Worm (Caenorhabditis elegans) whole organism, early embryonic: ENCODE results near the gene F07A11.4.
A peak's percentile ranks its signal among the peaks of the same experiment; 100 is the strongest.
"Not testable (repeated sequence)": the region's sequence is repeated elsewhere in the genome, so short reads cannot be mapped to it uniquely, and the experiment has no call there.

Experiments used
- B0310.2 ChIP-seq: sonication (generic microtip); optimal IDR thresholded peaks from 2 replicates; lab custom pipeline; 2016; ENCODE audit warnings: mild to moderate bottlenecking, missing genetic modification characterization, missing compliant biosample characterization
- F13C5.2 ChIP-seq: sonication (generic microtip); optimal IDR thresholded peaks from 2 replicates; lab custom pipeline; 2017; ENCODE audit warnings: mild to moderate bottlenecking, missing genetic modification characterization, inconsistent platforms, missing compliant biosample characterization
- aly-1 ChIP-seq: sonication (generic microtip); optimal IDR thresholded peaks from 2 replicates; lab custom pipeline; 2016; ENCODE audit warnings: missing genetic modification characterization, missing compliant biosample characterization
- ama-1 ChIP-seq: fragments of 150-350 bp; optimal IDR thresholded peaks from 2 replicates; lab custom pipeline; 2014
- ceh-13 ChIP-seq: fragments of 200-800 bp; sonication (Bioruptor generic); optimal IDR thresholded peaks from 2 replicates; lab custom pipeline; 2018; ENCODE audit warnings: mild to moderate bottlenecking, missing genetic modification characterization, missing compliant biosample characterization
- ceh-36 ChIP-seq: sonication (generic microtip); optimal IDR thresholded peaks from 2 replicates; lab custom pipeline; 2016; ENCODE audit warnings: missing genetic modification characterization, inconsistent platforms, missing compliant biosample characterization
- ets-7 ChIP-seq: sonication (generic microtip); optimal IDR thresholded peaks from 2 replicates; lab custom pipeline; 2016; ENCODE audit warnings: missing genotype, missing genetic modification characterization, missing compliant biosample characterization
- flt-1 ChIP-seq: fragments of 200-800 bp; sonication (Bioruptor generic); IDR thresholded peaks from 2 replicates; pipeline ENCODE4 v1.3.6; 2022; ENCODE audit warnings: missing genetic modification characterization, missing compliant biosample characterization
- hmbx-1 ChIP-seq: sonication (generic microtip); optimal IDR thresholded peaks from 2 replicates; lab custom pipeline; 2016; ENCODE audit warnings: mild to moderate bottlenecking, missing genetic modification characterization, missing compliant biosample characterization
- hmg-4 ChIP-seq: fragments of 200-800 bp; sonication (Bioruptor generic); optimal IDR thresholded peaks from 2 replicates; lab custom pipeline; 2018; ENCODE audit warnings: mild to moderate bottlenecking, missing genetic modification characterization, missing compliant biosample characterization
- hnd-1 ChIP-seq: sonication (generic microtip); optimal IDR thresholded peaks from 2 replicates; lab custom pipeline; 2016; ENCODE audit warnings: missing genetic modification characterization, missing compliant biosample characterization
- pes-1 ChIP-seq: fragments of 200-800 bp; sonication (Bioruptor generic); IDR thresholded peaks from 2 replicates; pipeline ENCODE4 v1.3.6; 2022; ENCODE audit warnings: missing genetic modification reagents, missing genetic modification characterization, missing compliant biosample characterization
- scrt-1 ChIP-seq: fragments of 200-800 bp; sonication (Bioruptor generic); IDR thresholded peaks from 2 replicates; pipeline ENCODE4 v1.3.6; 2022; ENCODE audit warnings: missing genetic modification characterization, missing compliant biosample characterization
- sea-1 ChIP-seq: fragments of 200-800 bp; sonication (Bioruptor generic); conservative IDR thresholded peaks from 2 replicates; pipeline ENCODE4 v1.3.6; 2022; ENCODE audit warnings: missing genetic modification characterization, missing compliant biosample characterization
- tbx-11 ChIP-seq: fragments of 200-800 bp; sonication (Bioruptor generic); IDR thresholded peaks from 2 replicates; pipeline ENCODE4 v1.3.6; 2022; ENCODE audit warnings: missing genetic modification characterization, missing compliant biosample characterization
- tbx-37 ChIP-seq: fragments of 200-800 bp; sonication (Bioruptor generic); conservative IDR thresholded peaks from 2 replicates; pipeline ENCODE4 v1.3.6; 2022; ENCODE audit warnings: missing genetic modification reagents, missing genetic modification characterization, missing compliant biosample characterization
- tra-4 ChIP-seq: sonication (generic microtip); optimal IDR thresholded peaks from 2 replicates; lab custom pipeline; 2017; ENCODE audit warnings: missing genetic modification characterization, missing compliant biosample characterization

Gene F07A11.4

ce11 chrII:11600711-11601110 is at the start of gene F07A11.4:
Gene F07A11.4 (plus strand): TSS chrII:11601011.
- TF ChIP-seq B0310.2 (tag; lab: Kevin White, UChicago) (no peak), hnd-1 (tag; lab: Kevin White, UChicago) (no peak), sea-1 (GFP tag; lab: Robert Waterston, UW) (no peak), aly-1 (tag; lab: Kevin White, UChicago) (no peak), scrt-1 (GFP tag; lab: Robert Waterston, UW) (no peak), ets-7 (no peak), ama-1 (lab: Kevin White, UChicago) (no peak), F13C5.2 (no peak), hmbx-1 (tag; lab: Kevin White, UChicago) (no peak), tra-4 (tag; lab: Kevin White, UChicago) (no peak), pes-1 (GFP tag; lab: Robert Waterston, UW) (no peak), tbx-37 (GFP tag; lab: Robert Waterston, UW) (no peak), ceh-13 (GFP tag; lab: Kevin White, UChicago) (no peak), ceh-36 (no peak), hmg-4 (no peak), tbx-11 (no peak), flt-1 (GFP tag; lab: Robert Waterston, UW) (no peak)

- TF ChIP-seq hmg-4; ets-7; aly-1 (tag; lab: Kevin White, UChicago): not testable (repeated sequence)
Observed at ce11 chrII:11551981-11552380, 48.8 kb upstream of the F07A11.4 start, which contains the start of gene dhgd-1. Gene dhgd-1 (minus strand): TSS chrII:11552081.

ce11 chrII:11555634-11556033 is 45.2 kb upstream of the F07A11.4 start, which contains the start of gene F54D5.24:
Gene F54D5.24 (plus strand): TSS chrII:11555949.
- no peak for TF ChIP-seq tbx-37 (GFP tag; lab: Robert Waterston, UW)
- TF ChIP-seq sea-1 (GFP tag; lab: Robert Waterston, UW): no peak
- no peak for TF ChIP-seq ama-1 (lab: Kevin White, UChicago)
- no peak for TF ChIP-seq ceh-13 (GFP tag; lab: Kevin White, UChicago)
- no peak for TF ChIP-seq ceh-36
- no peak for TF ChIP-seq scrt-1 (GFP tag; lab: Robert Waterston, UW)
- no peak for TF ChIP-seq B0310.2 (tag; lab: Kevin White, UChicago)
- TF ChIP-seq aly-1 (tag; lab: Kevin White, UChicago): no peak
- no peak for TF ChIP-seq tra-4 (tag; lab: Kevin White, UChicago)
- TF ChIP-seq hmbx-1 (tag; lab: Kevin White, UChicago): no peak
- TF ChIP-seq ets-7: no peak
- TF ChIP-seq flt-1 (GFP tag; lab: Robert Waterston, UW): no peak
- TF ChIP-seq F13C5.2: no peak
- no peak for TF ChIP-seq hnd-1 (tag; lab: Kevin White, UChicago)
- TF ChIP-seq tbx-11: no peak

- no peak for TF ChIP-seq sea-1 (GFP tag; lab: Robert Waterston, UW)
- no peak for TF ChIP-seq flt-1 (GFP tag; lab: Robert Waterston, UW)
- TF ChIP-seq B0310.2 (tag; lab: Kevin White, UChicago): no peak
- TF ChIP-seq pes-1 (GFP tag; lab: Robert Waterston, UW): no peak
- no peak for TF ChIP-seq ets-7
- no peak for TF ChIP-seq tbx-11
- TF ChIP-seq ceh-36: no peak
- no peak for TF ChIP-seq hmg-4
- no peak for TF ChIP-seq tra-4 (tag; lab: Kevin White, UChicago)
- no peak for TF ChIP-seq ceh-13 (GFP tag; lab: Kevin White, UChicago)
- TF ChIP-seq scrt-1 (GFP tag; lab: Robert Waterston, UW): no peak
- TF ChIP-seq hnd-1 (tag; lab: Kevin White, UChicago): no peak
- TF ChIP-seq tbx-37 (GFP tag; lab: Robert Waterston, UW): no peak
- TF ChIP-seq F13C5.2: no peak
- no peak for TF ChIP-seq aly-1 (tag; lab: Kevin White, UChicago)
- no peak for TF ChIP-seq ama-1 (lab: Kevin White, UChicago)
- no peak for TF ChIP-seq hmbx-1 (tag; lab: Kevin White, UChicago)
Observed at ce11 chrII:11556338-11556737, 44.5 kb upstream of the F07A11.4 start, which contains the start of gene F54D5.17. Gene F54D5.17 (plus strand): TSS chrII:11556638.

- no peak for TF ChIP-seq ama-1 (lab: Kevin White, UChicago)
- no peak for TF ChIP-seq tbx-37 (GFP tag; lab: Robert Waterston, UW)
- no peak for TF ChIP-seq ceh-13 (GFP tag; lab: Kevin White, UChicago)
- TF ChIP-seq aly-1 (tag; lab: Kevin White, UChicago): no peak
- TF ChIP-seq ceh-36: no peak
- no peak for TF ChIP-seq flt-1 (GFP tag; lab: Robert Waterston, UW)
- no peak for TF ChIP-seq scrt-1 (GFP tag; lab: Robert Waterston, UW)
- TF ChIP-seq tra-4 (tag; lab: Kevin White, UChicago): no peak
- no peak for TF ChIP-seq tbx-11
- no peak for TF ChIP-seq ets-7
- no peak for TF ChIP-seq sea-1 (GFP tag; lab: Robert Waterston, UW)
- TF ChIP-seq F13C5.2: no peak
Observed at ce11 chrII:11564127-11564526, 36.7 kb upstream of the F07A11.4 start, which contains the start of gene F54D5.15. Gene F54D5.15 (minus strand): TSS chrII:11564227.

ce11 chrII:11566970-11567711 is 33.7 kb upstream of the F07A11.4 start, which contains the start of gene F54D5.5:
Gene F54D5.5 (minus strand): TSS chrII:11567020.
- TF ChIP-seq F13C5.2 (peak; percentile 16), B0310.2 (tag; lab: Kevin White, UChicago) (no peak), pes-1 (GFP tag; lab: Robert Waterston, UW) (0 out of 2 replicates have a peak, but pooled peaks have one; percentile 18), hmg-4 (peak; percentile 87), flt-1 (GFP tag; lab: Robert Waterston, UW) (peak; percentile 27; the same call in 1 of the 2 replicates), tbx-11 (0 out of 2 replicates have a peak, but pooled peaks have one; percentile 49), tbx-37 (GFP tag; lab: Robert Waterston, UW) (no peak), sea-1 (GFP tag; lab: Robert Waterston, UW) (0 out of 2 replicates have a peak, but pooled peaks have one; percentile 38)

- TF ChIP-seq hmbx-1 (tag; lab: Kevin White, UChicago) (no peak), F13C5.2 (no peak), ceh-36 (no peak), ets-7 (no peak)
Observed at ce11 chrII:11568670-11569069, 32.1 kb upstream of the F07A11.4 start.
